Fruit fly (Drosophila melanogaster): ENCODE data around the gene Gal.

The Gal gene

DNA sequence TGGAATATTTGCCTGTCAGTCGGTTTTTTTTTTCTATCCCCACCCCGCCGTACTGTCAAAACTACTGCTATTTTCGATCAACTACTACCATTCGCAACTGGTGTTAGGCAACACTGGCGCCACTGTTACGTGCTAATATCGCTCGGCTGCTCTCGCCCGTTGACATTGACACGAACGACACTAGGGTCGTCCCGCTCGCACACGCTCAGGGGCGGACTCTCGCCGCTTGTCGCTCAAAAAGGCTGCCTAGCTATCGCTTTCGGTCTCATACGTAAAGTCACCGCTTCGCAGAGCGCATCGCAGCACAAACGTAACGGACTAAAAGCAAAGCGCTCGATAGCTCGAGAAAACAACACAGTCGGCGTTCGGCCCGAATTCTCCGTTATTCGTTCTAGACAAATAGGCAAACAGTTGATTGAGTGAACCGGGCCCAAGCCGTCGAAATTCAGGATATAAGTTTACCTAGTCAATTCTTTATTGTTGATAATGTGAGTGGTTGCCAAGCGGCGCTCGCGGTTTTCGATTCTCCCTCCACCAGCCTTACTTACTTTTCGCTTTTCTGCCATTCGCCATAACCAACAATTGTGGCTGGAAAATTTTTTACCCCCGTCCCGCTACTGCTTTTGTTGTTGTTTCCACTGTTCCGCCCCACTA is 24.2 kb downstream of the Gal start (continued):
- TF ChIP-seq CG1233 (GFP tag; optimal IDR thresholded peaks at IDR 0.05) (peak; percentile 33), pros (GFP tag; optimal IDR thresholded peaks at IDR 0.05) (peak; percentile 14), Kr (GFP tag; optimal IDR thresholded peaks at IDR 0.05) (no peak), gce (GFP tag; IDR thresholded peaks at IDR 0.05) (no peak), Nf-YA (GFP tag; IDR thresholded peaks at IDR 0.05) (no peak), CG13775 (GFP tag; optimal IDR thresholded peaks at IDR 0.05) (no peak), ttk (GFP tag; IDR thresholded peaks at IDR 0.05) (no peak), CG7786 (GFP tag; optimal IDR thresholded peaks at IDR 0.05) (peak; percentile 11), CG9932 (GFP tag; IDR thresholded peaks at IDR 0.05) (no peak), CG15011 (GFP tag; optimal IDR thresholded peaks at IDR 0.05) (no peak), dysf (GFP tag; IDR thresholded peaks at IDR 0.05) (no peak), ro (GFP tag; IDR thresholded peaks at IDR 0.05) (no peak), CG3281 (GFP tag; optimal IDR thresholded peaks at IDR 0.05) (no peak), tx (GFP tag; optimal IDR thresholded peaks at IDR 0.05) (peak; percentile 4), CG18262 (tag; optimal IDR thresholded peaks at IDR 0.05) (peak; percentile 11), CG4707 (GFP tag; optimal IDR thresholded peaks at IDR 0.05) (peak; percentile 5), salm (tag; optimal IDR thresholded peaks at IDR 0.05) (no peak), CG2889 (GFP tag; IDR thresholded peaks at IDR 0.05) (no peak), CG2120 (GFP tag; optimal IDR thresholded peaks at IDR 0.05) (peak; percentile 58), BEAF-32 (GFP tag; optimal IDR thresholded peaks at IDR 0.05) (peak; percentile 35), pzg (GFP tag; optimal IDR thresholded peaks at IDR 0.05) (peak; percentile 47), usp (GFP tag; optimal IDR thresholded peaks at IDR 0.05) (no peak), slou (GFP tag; optimal IDR thresholded peaks at IDR 0.05) (no peak), Ptx1 (GFP tag; IDR thresholded peaks at IDR 0.05) (no peak), E2f2 (GFP tag; IDR thresholded peaks at IDR 0.05) (no peak), al (GFP tag; IDR thresholded peaks at IDR 0.05) (no peak), CG3726 (GFP tag; IDR thresholded peaks at IDR 0.05) (no peak), CG10654 (GFP tag; optimal IDR thresholded peaks at IDR 0.05) (no peak), ATbp (GFP tag; optimal IDR thresholded peaks at IDR 0.05) (no peak), CG4820 (GFP tag; optimal IDR thresholded peaks at IDR 0.05) (no peak), Atf3 (GFP tag; optimal IDR thresholded peaks at IDR 0.05) (no peak), maf-S (GFP tag; optimal IDR thresholded peaks at IDR 0.05) (no peak), CG12104 (GFP tag; optimal IDR thresholded peaks at IDR 0.05) (no peak), YL-1 (GFP tag; optimal IDR thresholded peaks at IDR 0.05) (peak; percentile 88), MBD-R2 (GFP tag; IDR thresholded peaks at IDR 0.05) (no peak), CG12236 (GFP tag; optimal IDR thresholded peaks at IDR 0.05) (no peak), CG16813 (GFP tag; IDR thresholded peaks at IDR 0.05; ENCODE audit: partially characterized antibody) (no peak), CG17328 (GFP tag; IDR thresholded peaks at IDR 0.05) (no peak), CG32532 (GFP tag; IDR thresholded peaks at IDR 0.05) (no peak), gsb-n (tag; optimal IDR thresholded peaks at IDR 0.05) (peak; percentile 13), Optix (GFP tag; IDR thresholded peaks at IDR 0.05) (no peak), Hmx (GFP tag; optimal IDR thresholded peaks at IDR 0.05) (no peak), sens-2 (GFP tag; IDR thresholded peaks at IDR 0.05) (no peak), CG32772 (GFP tag; IDR thresholded peaks at IDR 0.05) (no peak), bbx (GFP tag; IDR thresholded peaks at IDR 0.05; ENCODE audit: partially characterized antibody) (no peak), pho (GFP tag; optimal IDR thresholded peaks at IDR 0.05) (peak; percentile 38), Neu2 (GFP tag; optimal IDR thresholded peaks at IDR 0.05; ENCODE audit: borderline replicate concordance) (no peak), stc (GFP tag; IDR thresholded peaks at IDR 0.05) (no peak), knrl (GFP tag; IDR thresholded peaks at IDR 0.05; ENCODE audit: partially characterized antibody) (no peak), Bgb (GFP tag; IDR thresholded peaks at IDR 0.05; ENCODE audit: partially characterized antibody) (no peak), dati (GFP tag; IDR thresholded peaks at IDR 0.05) (no peak), z (GFP tag; IDR thresholded peaks at IDR 0.05) (no peak)

Measured in whole organism, embryonic.